Fruit fly (Drosophila melanogaster) whole organism, embryonic: ENCODE data around the gene CG9372.
A peak's percentile ranks its signal among the peaks of the same experiment; 100 is the strongest.

ENCODE experiments used
- Abd-B ChIP-seq: fragments of 200-800 bp; sonication (Bioruptor generic); optimal IDR thresholded peaks from 2 replicates; lab custom pipeline; 2018; ENCODE audit warnings: missing biosample characterization, mild to moderate bottlenecking, missing genetic modification characterization, moderate library complexity
- Awh ChIP-seq: fragments of 200-800 bp; sonication (Bioruptor generic); IDR thresholded peaks from 2 replicates; pipeline ENCODE4, ENCODE4 v1.3.6; 2022; ENCODE audit warnings: missing biosample characterization, missing genetic modification characterization
- CG10267 ChIP-seq: fragments of 200-800 bp; sonication (Bioruptor generic); optimal IDR thresholded peaks from 2 replicates; lab custom pipeline; 2018; ENCODE audit warnings: missing biosample characterization, mild to moderate bottlenecking, missing genetic modification characterization, moderate library complexity
- CG10431 ChIP-seq: fragments of 200-800 bp; sonication (Bioruptor generic); optimal IDR thresholded peaks from 3 replicates; lab custom pipeline; 2018; ENCODE audit warnings: missing biosample characterization, mild to moderate bottlenecking, missing genetic modification characterization
- CG10565 ChIP-seq: fragments of 200-800 bp; sonication (Bioruptor generic); optimal IDR thresholded peaks from 3 replicates; lab custom pipeline; 2016; ENCODE audit warnings: missing biosample characterization, mild to moderate bottlenecking, missing genetic modification characterization
- CG11560 ChIP-seq: fragments of 200-800 bp; sonication (Bioruptor generic); IDR thresholded peaks from 3 replicates; pipeline ENCODE4 v1.3.6; 2022; ENCODE audit warnings: missing biosample characterization, missing genetic modification characterization
- CG12155 ChIP-seq: fragments of 200-800 bp; sonication (Bioruptor generic); optimal IDR thresholded peaks from 3 replicates; lab custom pipeline; 2016; ENCODE audit warnings: missing biosample characterization, missing genetic modification characterization
- CG12236 ChIP-seq: fragments of 200-800 bp; sonication (Bioruptor generic); optimal IDR thresholded peaks from 2 replicates; lab custom pipeline; 2016; ENCODE audit warnings: missing biosample characterization, missing genetic modification characterization
- CG12744 ChIP-seq: fragments of 200-800 bp; sonication (Bioruptor generic); optimal IDR thresholded peaks from 2 replicates; lab custom pipeline; 2016; ENCODE audit warnings: missing biosample characterization, missing genetic modification characterization
- CG12942 ChIP-seq: fragments of 200-800 bp; sonication (Bioruptor generic); optimal IDR thresholded peaks from 3 replicates; lab custom pipeline; 2016; ENCODE audit warnings: missing biosample characterization, missing genetic modification characterization
- CG14014 ChIP-seq: fragments of 200-800 bp; sonication (Bioruptor generic); IDR thresholded peaks from 2 replicates; pipeline ENCODE4 v1.3.6; 2022; ENCODE audit warnings: missing biosample characterization, missing genetic modification characterization
- CG16813 ChIP-seq: fragments of 200-800 bp; sonication (Bioruptor generic); IDR thresholded peaks from 3 replicates; pipeline ENCODE4 v1.3.6; 2022; ENCODE audit warnings: missing biosample characterization, missing genetic modification characterization; ENCODE audit not compliant: partially characterized antibody
- CG17361 ChIP-seq: fragments of 200-800 bp; sonication (Bioruptor generic); IDR thresholded peaks from 3 replicates; pipeline ENCODE4 v1.3.6; 2022; ENCODE audit warnings: missing biosample characterization, missing genetic modification characterization
- CG18476 ChIP-seq: fragments of 200-800 bp; sonication (Bioruptor generic); optimal IDR thresholded peaks from 2 replicates; lab custom pipeline; 2016; ENCODE audit warnings: missing biosample characterization, mild to moderate bottlenecking, missing genetic modification characterization
- CG31224 ChIP-seq: fragments of 200-800 bp; sonication (Bioruptor generic); IDR thresholded peaks from 2 replicates; pipeline ENCODE4 v1.3.6; 2022; ENCODE audit warnings: missing biosample characterization, missing genetic modification characterization
- CG34376 ChIP-seq: fragments of 200-800 bp; sonication (Bioruptor generic); optimal IDR thresholded peaks from 2 replicates; lab custom pipeline; 2018; ENCODE audit warnings: missing biosample characterization, mild to moderate bottlenecking, missing genetic modification characterization
- CG3838 ChIP-seq: fragments of 200-800 bp; sonication (Bioruptor generic); optimal IDR thresholded peaks from 3 replicates; lab custom pipeline; 2016; ENCODE audit warnings: missing biosample characterization, missing genetic modification characterization
- CG4360 ChIP-seq: fragments of 200-800 bp; sonication (Bioruptor generic); IDR thresholded peaks from 2 replicates; pipeline ENCODE4 v1.3.6; 2022; ENCODE audit warnings: missing biosample characterization, missing genetic modification characterization
- CG7786 ChIP-seq: fragments of 200-800 bp; sonication (Bioruptor generic); optimal IDR thresholded peaks from 2 replicates; lab custom pipeline; 2016; ENCODE audit warnings: missing biosample characterization, missing genetic modification characterization
- CG7928 ChIP-seq: fragments of 200-800 bp; sonication (Bioruptor generic); optimal IDR thresholded peaks from 2 replicates; lab custom pipeline; 2017; ENCODE audit warnings: missing biosample characterization, mild to moderate bottlenecking, missing genetic modification characterization
- CrebB ChIP-seq: fragments of 200-800 bp; sonication (Bioruptor generic); optimal IDR thresholded peaks from 3 replicates; lab custom pipeline; 2018; ENCODE audit warnings: missing biosample characterization, mild to moderate bottlenecking, missing genetic modification characterization
- ERR ChIP-seq: fragments of 200-800 bp; sonication (Bioruptor generic); optimal IDR thresholded peaks from 2 replicates; lab custom pipeline; 2016; ENCODE audit warnings: missing biosample characterization, missing genetic modification characterization
- Fer2 ChIP-seq: fragments of 200-800 bp; sonication (Bioruptor generic); optimal IDR thresholded peaks from 2 replicates; lab custom pipeline; 2018; ENCODE audit warnings: missing biosample characterization, mild to moderate bottlenecking, missing genetic modification characterization, moderate library complexity
- GATAe ChIP-seq: fragments of 200-800 bp; sonication (Bioruptor generic); conservative IDR thresholded peaks from 2 replicates; pipeline ENCODE4 v1.3.6; 2022; ENCODE audit warnings: missing biosample characterization, missing genetic modification characterization
- HLH4C ChIP-seq: fragments of 200-800 bp; sonication (Bioruptor generic); IDR thresholded peaks from 3 replicates; pipeline ENCODE4 v1.3.6; 2022; ENCODE audit warnings: missing biosample characterization, missing genetic modification characterization; ENCODE audit not compliant: partially characterized antibody
- MBD-R2 ChIP-seq: fragments of 200-800 bp; sonication (Bioruptor generic); IDR thresholded peaks from 2 replicates; pipeline ENCODE4 v1.3.6; 2022; ENCODE audit warnings: missing biosample characterization, missing genetic modification characterization
- Max ChIP-seq: fragments of 200-800 bp; sonication (Bioruptor generic); optimal IDR thresholded peaks from 2 replicates; lab custom pipeline; 2016; ENCODE audit warnings: missing biosample characterization, mild to moderate bottlenecking, missing genetic modification characterization
- Opbp ChIP-seq: fragments of 200-800 bp; sonication (Bioruptor generic); IDR thresholded peaks from 3 replicates; pipeline ENCODE4 v1.3.6; 2022; ENCODE audit warnings: missing biosample characterization, missing genetic modification characterization; ENCODE audit not compliant: partially characterized antibody
- Rfx ChIP-seq: fragments of 200-800 bp; sonication (Bioruptor generic); IDR thresholded peaks from 2 replicates; pipeline ENCODE4 v1.3.6; 2022; ENCODE audit warnings: missing biosample characterization, missing genetic modification characterization
- Sry-β ChIP-seq: fragments of 200-800 bp; sonication (Bioruptor generic); optimal IDR thresholded peaks from 2 replicates; lab custom pipeline; 2018; ENCODE audit warnings: missing biosample characterization, mild to moderate bottlenecking, missing genetic modification characterization, moderate library complexity
- Xrp1 ChIP-seq: fragments of 200-800 bp; sonication (Bioruptor generic); IDR thresholded peaks from 2 replicates; pipeline ENCODE4 v1.3.6; 2022; ENCODE audit warnings: missing biosample characterization, missing genetic modification characterization
- ab ChIP-seq: fragments of 200-800 bp; sonication (Bioruptor generic); optimal IDR thresholded peaks from 2 replicates; lab custom pipeline; 2016; ENCODE audit warnings: missing biosample characterization, missing genetic modification characterization
- da ChIP-seq: fragments of 200-800 bp; sonication (Bioruptor generic); optimal IDR thresholded peaks from 2 replicates; lab custom pipeline; 2016; ENCODE audit warnings: missing biosample characterization, missing genetic modification characterization
- esg ChIP-seq: fragments of 200-800 bp; sonication (Bioruptor generic); conservative IDR thresholded peaks from 2 replicates; pipeline ENCODE4 v1.3.6; 2022; ENCODE audit warnings: missing biosample characterization, missing genetic modification characterization
- fd102C ChIP-seq: fragments of 200-800 bp; sonication (Bioruptor generic); optimal IDR thresholded peaks from 2 replicates; lab custom pipeline; 2018; ENCODE audit warnings: missing biosample characterization, mild to moderate bottlenecking, missing genetic modification characterization, moderate library complexity
- fd64A ChIP-seq: fragments of 200-800 bp; sonication (Bioruptor generic); optimal IDR thresholded peaks from 3 replicates; lab custom pipeline; 2018; ENCODE audit warnings: missing biosample characterization, mild to moderate bottlenecking, missing genetic modification characterization
- grn ChIP-seq: fragments of 200-800 bp; sonication (Bioruptor generic); optimal IDR thresholded peaks from 3 replicates; lab custom pipeline; 2017; ENCODE audit warnings: missing biosample characterization, missing genetic modification characterization
- pita ChIP-seq: fragments of 200-800 bp; sonication (Bioruptor generic); optimal IDR thresholded peaks from 2 replicates; lab custom pipeline; 2017; ENCODE audit warnings: missing biosample characterization, mild to moderate bottlenecking, missing genetic modification characterization
- pnt ChIP-seq: fragments of 200-800 bp; sonication (Bioruptor generic); optimal IDR thresholded peaks from 3 replicates; lab custom pipeline; 2016; ENCODE audit warnings: missing biosample characterization, missing genetic modification characterization
- ranshi ChIP-seq: fragments of 200-800 bp; sonication (Bioruptor generic); IDR thresholded peaks from 2 replicates; pipeline ENCODE4 v1.3.6; 2022; ENCODE audit warnings: missing biosample characterization, missing genetic modification characterization
- row ChIP-seq: fragments of 200-800 bp; sonication (Bioruptor generic); IDR thresholded peaks from 3 replicates; pipeline ENCODE4 v1.3.6; 2022; ENCODE audit warnings: missing biosample characterization, missing genetic modification characterization
- seq ChIP-seq: fragments of 200-800 bp; sonication (Bioruptor generic); IDR thresholded peaks from 2 replicates; pipeline ENCODE4 v1.3.6; 2022; ENCODE audit warnings: missing biosample characterization, missing genetic modification characterization
- sna ChIP-seq: fragments of 200-800 bp; sonication (Bioruptor generic); IDR thresholded peaks from 2 replicates; pipeline ENCODE4 v1.3.6; 2022; ENCODE audit warnings: missing biosample characterization, missing genetic modification characterization; ENCODE audit not compliant: partially characterized antibody
- stc ChIP-seq: fragments of 200-800 bp; sonication (Bioruptor generic); IDR thresholded peaks from 2 replicates; pipeline ENCODE4 v1.3.6; 2022; ENCODE audit warnings: missing biosample characterization, missing genetic modification characterization
- unc-4 ChIP-seq: fragments of 200-800 bp; sonication (Bioruptor generic); IDR thresholded peaks from 2 replicates; pipeline ENCODE4 v1.3.6; 2022; ENCODE audit warnings: missing biosample characterization, missing genetic modification characterization; ENCODE audit not compliant: partially characterized antibody
- wek ChIP-seq: fragments of 200-800 bp; sonication (Bioruptor generic); optimal IDR thresholded peaks from 3 replicates; lab custom pipeline; 2018; ENCODE audit warnings: missing biosample characterization, mild to moderate bottlenecking, missing genetic modification characterization, moderate library complexity
- zfh2 ChIP-seq: fragments of 200-800 bp; sonication (Bioruptor generic); optimal IDR thresholded peaks from 2 replicates; lab custom pipeline; 2016; ENCODE audit warnings: missing biosample characterization, missing genetic modification characterization

The CG9372 gene

dm6 chr3L:19632766-19633632 lies 27.0 kb downstream of the CG9372 start (continued):
- TF ChIP-seq Rfx (GFP tag; lab: Robert Waterston, UW) = peak; percentile 87
- peak; percentile 96 for TF ChIP-seq CG4360 (GFP tag; lab: Robert Waterston, UW)
- TF ChIP-seq ab (GFP tag; lab: Kevin White, UChicago) = no peak
- peak; percentile 86 for TF ChIP-seq row (GFP tag; lab: Robert Waterston, UW)
- peak; percentile 52 for TF ChIP-seq esg (GFP tag; lab: Robert Waterston, UW)
- TF ChIP-seq pnt (GFP tag; lab: Kevin White, UChicago) = no peak
- no peak for TF ChIP-seq CG10267 (tag; lab: Kevin White, UChicago)
- peak; percentile 7 for TF ChIP-seq CG3838
- 0 out of 2 replicates have a peak, but pooled peaks have one; percentile 54 for TF ChIP-seq seq (GFP tag; lab: Robert Waterston, UW)
- TF ChIP-seq Awh (GFP tag; lab: Robert Waterston, UW) = 0 out of 2 replicates have a peak, but pooled peaks have one; percentile 19
- no peak for TF ChIP-seq stc (GFP tag; lab: Robert Waterston, UW)
- TF ChIP-seq CG7928 (GFP tag; lab: Kevin White, UChicago) = peak; percentile 35
- TF ChIP-seq CG12942 (GFP tag; lab: Kevin White, UChicago) = no peak
- TF ChIP-seq Opbp (GFP tag; lab: Robert Waterston, UW) = peak; percentile 30; the same call in 1 of the 3 replicates
- TF ChIP-seq HLH4C = no peak
- TF ChIP-seq CG12744 (GFP tag; lab: Kevin White, UChicago) = peak; percentile 25
- peak; percentile 82 for TF ChIP-seq CG34376 (GFP tag; lab: Kevin White, UChicago)
- no peak for TF ChIP-seq da
- TF ChIP-seq CG18476 = peak; percentile 20
- TF ChIP-seq CG12236 (GFP tag; lab: Kevin White, UChicago) = no peak
- TF ChIP-seq CG16813 (GFP tag; lab: Robert Waterston, UW) = no peak
- peak; percentile 50 for TF ChIP-seq CG7786 (GFP tag; lab: Kevin White, UChicago)
- TF ChIP-seq, all 482 proteins: peak for 252

- TF ChIP-seq pita (GFP tag; lab: Kevin White, UChicago) (no peak), CrebB (no peak), stc (GFP tag; lab: Robert Waterston, UW) (peak; percentile 70), ranshi (GFP tag; lab: Robert Waterston, UW) (peak; percentile 87; the same call in 1 of the 2 replicates), zfh2 (GFP tag; lab: Kevin White, UChicago) (no peak), Max (GFP tag; lab: Kevin White, UChicago) (peak; percentile 1), ERR (GFP tag; lab: Kevin White, UChicago) (no peak), wek (no peak), grn (GFP tag; lab: Kevin White, UChicago) (no peak), Abd-B (GFP tag; lab: Kevin White, UChicago) (peak; percentile 86), Fer2 (tag; lab: Kevin White, UChicago) (peak; percentile 79), CG12155 (GFP tag; lab: Kevin White, UChicago) (peak; percentile 50), fd102C (GFP tag; lab: Kevin White, UChicago) (no peak), CG11560 (tag; lab: Robert Waterston, UW) (no peak), Sry-β (GFP tag; lab: Kevin White, UChicago) (no peak), CG31224 (GFP tag; lab: Robert Waterston, UW) (peak; percentile 62), Xrp1 (GFP tag; lab: Robert Waterston, UW) (peak; percentile 83), fd64A (GFP tag; lab: Kevin White, UChicago) (no peak), MBD-R2 (GFP tag; lab: Robert Waterston, UW) (peak; percentile 26; the same call in 1 of the 2 replicates), unc-4 (GFP tag; lab: Robert Waterston, UW) (no peak), CG17361 (GFP tag; lab: Robert Waterston, UW) (peak; percentile 96), CG10431 (GFP tag; lab: Kevin White, UChicago) (no peak), sna (GFP tag; lab: Robert Waterston, UW) (no peak), CG14014 (GFP tag; lab: Robert Waterston, UW) (peak; percentile 64), CG10565 (GFP tag; lab: Kevin White, UChicago) (no peak), GATAe (GFP tag; lab: Robert Waterston, UW) (0 out of 2 replicates have a peak, but pooled peaks have one; percentile 29)
Observed at dm6 chr3L:19634788-19635448, 28.9 kb downstream of the CG9372 start.
